Worm (Caenorhabditis elegans) whole organism, mixed stage, embryonic: ENCODE measurements around the gene C45E5.1.

Experiments used
- bed-3 ChIP-seq: fragments of 200-800 bp; sonication (Bioruptor generic); optimal IDR thresholded peaks from 3 replicates; lab custom pipeline; 2018; ENCODE audit warnings: mild to moderate bottlenecking, missing genetic modification characterization, moderate library complexity, missing compliant biosample characterization
- blmp-1 ChIP-seq: fragments of 150-350 bp; optimal IDR thresholded peaks from 2 replicates; lab custom pipeline; 2014; ENCODE audit warnings: missing biosample characterization, missing genetic modification characterization
- ceh-39 ChIP-seq: fragments of 150-350 bp; optimal IDR thresholded peaks from 2 replicates; lab custom pipeline; 2014; ENCODE audit warnings: missing biosample characterization, missing genetic modification characterization
- ceh-83 ChIP-seq: fragments of 200-800 bp; sonication (Bioruptor generic); optimal IDR thresholded peaks from 2 replicates; lab custom pipeline; 2018; ENCODE audit warnings: mild to moderate bottlenecking, missing genetic modification characterization, missing compliant biosample characterization
- cnd-1 ChIP-seq: fragments of 200-800 bp; sonication (Bioruptor generic); optimal IDR thresholded peaks from 2 replicates; lab custom pipeline; 2018; ENCODE audit warnings: mild to moderate bottlenecking, missing genetic modification characterization, missing compliant biosample characterization
- elt-1 ChIP-seq: sonication (generic microtip); optimal IDR thresholded peaks from 2 replicates; lab custom pipeline; 2017; ENCODE audit warnings: missing genetic modification characterization, mild to moderate bottlenecking, missing compliant biosample characterization, antibody characterized with exemption, moderate library complexity, borderline replicate concordance; ENCODE audit not compliant: insufficient read depth
- flh-1 ChIP-seq: fragments of 200-800 bp; sonication (Bioruptor generic); optimal IDR thresholded peaks from 2 replicates; lab custom pipeline; 2018; ENCODE audit warnings: mild to moderate bottlenecking, missing genetic modification characterization, moderate library complexity, missing compliant biosample characterization
- ham-2 ChIP-seq: fragments of 200-800 bp; sonication (Bioruptor generic); optimal IDR thresholded peaks from 2 replicates; lab custom pipeline; 2018; ENCODE audit warnings: mild to moderate bottlenecking, missing genetic modification characterization, missing compliant biosample characterization
- hlh-1 ChIP-seq: fragments of 150-350 bp; optimal IDR thresholded peaks from 2 replicates; lab custom pipeline; 2014; ENCODE audit warnings: missing biosample characterization, missing genetic modification reagents, missing genetic modification characterization
- lin-13 ChIP-seq: fragments of 150-350 bp; optimal IDR thresholded peaks from 2 replicates; lab custom pipeline; 2014; ENCODE audit warnings: missing biosample characterization, missing genetic modification characterization
- lin-32 ChIP-seq: fragments of 200-800 bp; sonication (Bioruptor generic); optimal IDR thresholded peaks from 2 replicates; lab custom pipeline; 2018; ENCODE audit warnings: mild to moderate bottlenecking, missing genetic modification characterization, missing compliant biosample characterization
- mep-1 ChIP-seq: fragments of 150-350 bp; optimal IDR thresholded peaks from 2 replicates; lab custom pipeline; 2017; ENCODE audit warnings: missing biosample characterization, missing genetic modification reagents, missing genetic modification characterization, inconsistent platforms
- mls-2 ChIP-seq: sonication (generic microtip); optimal IDR thresholded peaks from 2 replicates; lab custom pipeline; 2016; ENCODE audit warnings: mild to moderate bottlenecking, missing genetic modification characterization, moderate library complexity, missing compliant biosample characterization
- nhr-12 ChIP-seq: fragments of 150-350 bp; optimal IDR thresholded peaks from 2 replicates; lab custom pipeline; 2014; ENCODE audit warnings: missing biosample characterization, missing genetic modification characterization
- nhr-2 ChIP-seq: fragments of 150-350 bp; optimal IDR thresholded peaks from 2 replicates; lab custom pipeline; 2014; ENCODE audit warnings: missing biosample characterization, missing genetic modification characterization
- nhr-237 ChIP-seq: fragments of 150-350 bp; optimal IDR thresholded peaks from 2 replicates; lab custom pipeline; 2014; ENCODE audit warnings: missing biosample characterization, missing genetic modification characterization
- nhr-28 ChIP-seq: fragments of 150-350 bp; optimal IDR thresholded peaks from 2 replicates; lab custom pipeline; 2014; ENCODE audit warnings: missing biosample characterization, missing genetic modification characterization
- nhr-76 ChIP-seq: sonication (generic microtip); optimal IDR thresholded peaks from 2 replicates; lab custom pipeline; 2017; ENCODE audit warnings: missing biosample characterization, missing genetic modification characterization
- pha-4 ChIP-seq: fragments of 150-350 bp; optimal IDR thresholded peaks from 2 replicates; lab custom pipeline; 2018; ENCODE audit warnings: missing biosample characterization, missing genetic modification reagents, missing genetic modification characterization
- snpc-4 ChIP-seq: fragments of 150-350 bp; optimal IDR thresholded peaks from 2 replicates; lab custom pipeline; 2014; ENCODE audit warnings: missing biosample characterization, missing genetic modification characterization
- sptf-1 ChIP-seq: sonication (generic microtip); optimal IDR thresholded peaks from 2 replicates; lab custom pipeline; 2017; ENCODE audit warnings: mild to moderate bottlenecking, missing genetic modification characterization, moderate library complexity, missing compliant biosample characterization
- tbx-8 ChIP-seq: fragments of 200-800 bp; sonication (Bioruptor generic); optimal IDR thresholded peaks from 2 replicates; lab custom pipeline; 2018; ENCODE audit warnings: mild to moderate bottlenecking, missing genetic modification characterization, moderate library complexity, missing compliant biosample characterization
- unc-39 ChIP-seq: fragments of 150-350 bp; optimal IDR thresholded peaks from 2 replicates; lab custom pipeline; 2014; ENCODE audit warnings: missing biosample characterization, missing genetic modification characterization
- unc-62 ChIP-seq: fragments of 150-350 bp; optimal IDR thresholded peaks from 2 replicates; lab custom pipeline; 2014; ENCODE audit warnings: missing biosample characterization, missing genetic modification reagents, missing genetic modification characterization
- zip-8 ChIP-seq: fragments of 150-350 bp; optimal IDR thresholded peaks from 2 replicates; lab custom pipeline; 2014; ENCODE audit warnings: missing biosample characterization, missing genetic modification characterization
- ztf-11 ChIP-seq: fragments of 150-350 bp; optimal IDR thresholded peaks from 2 replicates; lab custom pipeline; 2014; ENCODE audit warnings: missing biosample characterization, missing genetic modification characterization

Gene C45E5.1

DNA sequence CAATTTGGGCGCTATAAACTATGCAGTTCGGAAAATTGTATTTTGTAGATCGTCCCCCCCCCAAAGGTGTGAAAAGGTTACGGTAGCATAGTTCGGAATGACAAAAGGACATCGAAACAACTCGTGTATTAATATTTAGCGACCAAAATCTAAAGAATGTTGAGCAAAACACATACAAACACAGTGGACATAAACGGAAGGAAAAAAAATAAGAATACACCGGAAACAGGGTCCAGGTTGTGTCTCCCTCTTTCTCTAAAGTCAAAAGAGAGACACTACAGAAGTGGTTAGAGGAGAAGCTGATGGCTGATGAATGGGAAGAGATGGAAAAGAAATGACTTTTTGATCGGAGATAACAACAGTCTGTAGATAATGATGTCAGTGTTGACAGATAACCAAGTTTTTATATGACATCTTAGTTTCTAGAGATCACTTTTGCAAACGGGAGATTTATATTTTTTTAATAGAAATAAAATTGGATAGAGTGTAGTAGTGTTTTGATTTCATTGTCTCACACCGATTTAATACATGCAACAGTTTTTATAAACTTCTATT lies 36.1 kb downstream of the C45E5.1 start:
- TF ChIP-seq elt-1, result peak; percentile 38
- TF ChIP-seq ham-2, result no peak

DNA sequence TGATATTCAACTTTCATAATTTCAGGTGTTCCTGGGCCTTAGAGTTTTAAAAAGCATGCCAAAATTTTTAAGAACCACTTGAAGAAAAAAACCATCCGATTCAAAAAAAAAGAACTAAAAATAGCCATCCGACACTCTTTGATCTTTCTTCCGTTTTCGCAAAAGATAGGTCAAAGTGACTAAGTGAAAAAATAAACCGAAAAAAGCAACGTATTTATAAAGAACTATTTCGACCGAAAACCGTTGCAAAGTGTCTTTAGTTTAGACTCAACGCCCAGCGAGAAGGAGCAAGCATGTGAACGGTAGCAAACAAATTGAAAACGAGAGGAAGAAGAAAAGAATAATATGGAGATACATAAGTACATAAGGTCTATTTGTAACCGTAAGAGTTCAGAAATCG lies 39.5 kb downstream of the C45E5.1 start:
- TF ChIP-seq elt-1 (no peak), unc-39 (tag; lab: Kevin White, UChicago) (no peak), pha-4 (tag; lab: Kevin White, UChicago) (no peak), flh-1 (GFP tag; lab: Kevin White, UChicago) (no peak), mep-1 (tag; lab: Kevin White, UChicago) (no peak), nhr-28 (tag; lab: Kevin White, UChicago) (no peak), snpc-4 (tag; lab: Kevin White, UChicago) (no peak), nhr-237 (tag; lab: Kevin White, UChicago) (no peak), mls-2 (tag; lab: Kevin White, UChicago) (no peak), blmp-1 (tag; lab: Kevin White, UChicago) (no peak), nhr-2 (tag; lab: Kevin White, UChicago) (no peak)

- TF ChIP-seq pha-4 (tag; lab: Kevin White, UChicago) (no peak), ceh-39 (tag; lab: Kevin White, UChicago) (no peak), nhr-76 (tag; lab: Kevin White, UChicago) (no peak), flh-1 (GFP tag; lab: Kevin White, UChicago) (no peak), mep-1 (tag; lab: Kevin White, UChicago) (no peak), bed-3 (GFP tag; lab: Kevin White, UChicago) (no peak)
These were observed 46.8 kb downstream of the C45E5.1 start, which contains the start of gene C31H1.2 for ce11 chrIV:5790993-5791392. TSS of gene C31H1.2 (plus strand) at chrIV:5791293.

ce11 chrIV:5795495-5795894 lies 51.3 kb downstream of the C45E5.1 start:
- TF ChIP-seq nhr-12 (no peak), unc-39 (tag; lab: Kevin White, UChicago) (no peak), nhr-76 (tag; lab: Kevin White, UChicago) (no peak), bed-3 (GFP tag; lab: Kevin White, UChicago) (no peak), hlh-1 (tag; lab: Kevin White, UChicago) (no peak), lin-13 (tag; lab: Kevin White, UChicago) (no peak), ztf-11 (no peak), unc-62 (no peak)
- TF ChIP-seq, all 35 proteins: peak for 0

DNA sequence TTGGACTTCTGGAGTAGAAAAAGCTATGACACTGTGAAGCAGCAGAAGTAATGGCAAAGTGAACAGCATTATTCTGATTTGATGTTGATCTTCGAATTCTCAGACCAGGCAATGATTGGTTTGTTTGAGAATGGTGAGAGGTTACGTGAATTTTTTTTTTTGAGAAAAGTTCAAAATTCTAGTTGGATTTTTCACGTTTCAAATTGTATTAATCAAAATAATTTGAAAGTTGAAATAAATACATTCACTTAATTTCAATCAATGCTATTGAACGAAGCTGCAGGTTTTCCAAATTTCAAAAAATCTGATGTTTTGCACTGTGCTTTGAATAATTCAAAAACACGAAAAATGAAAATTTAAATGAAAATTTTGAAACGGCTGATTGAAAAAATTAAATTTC lies 52.5 kb downstream of the C45E5.1 start, which contains the start of gene C31H1.5:
Gene C31H1.5, minus strand, starts transcription at position 101 of the 400 bp plus-strand sequence.
- no peak for TF ChIP-seq bed-3 (GFP tag; lab: Kevin White, UChicago)
- TF ChIP-seq tbx-8 (GFP tag; lab: Kevin White, UChicago), result no peak
- TF ChIP-seq nhr-237 (tag; lab: Kevin White, UChicago), result no peak
- TF ChIP-seq ceh-83 (GFP tag; lab: Kevin White, UChicago), result no peak
- TF ChIP-seq ceh-39 (tag; lab: Kevin White, UChicago), result no peak
- TF ChIP-seq zip-8, result no peak
- no peak for TF ChIP-seq nhr-2 (tag; lab: Kevin White, UChicago)
- TF ChIP-seq cnd-1 (tag; lab: Kevin White, UChicago), result no peak
- no peak for TF ChIP-seq sptf-1 (tag; lab: Kevin White, UChicago)
- TF ChIP-seq lin-32 (GFP tag; lab: Kevin White, UChicago), result no peak
- no peak for TF ChIP-seq mls-2 (tag; lab: Kevin White, UChicago)
- TF ChIP-seq, all 35 proteins: peak for 0
